Fruit fly (Drosophila melanogaster): ENCODE data around the gene CG7194.

CG7194 gene

dm6 chr3L:8297488-8297887 lies 6.4 kb downstream of the CG7194 start:
- TF ChIP-seq Clk (GFP tag; optimal IDR thresholded peaks at IDR 0.05) (no peak), CG5204 (GFP tag; optimal IDR thresholded peaks at IDR 0.05) (no peak), Mnt (GFP tag; optimal IDR thresholded peaks at IDR 0.05) (peak; percentile 68), pad (GFP tag; optimal IDR thresholded peaks at IDR 0.05) (no peak), cic (GFP tag; optimal IDR thresholded peaks at IDR 0.05) (peak; percentile 24), toe (GFP tag; optimal IDR thresholded peaks at IDR 0.05) (no peak), kay (GFP tag; ENCODE audit: borderline replicate concordance) (no peak)

dm6 chr3L:8296941-8297340 lies 6.9 kb downstream of the CG7194 start, which contains the start of gene Rab19:
Gene Rab19 (plus strand): TSS chr3L:8297018.
- TF ChIP-seq CG7101 (tag; optimal IDR thresholded peaks at IDR 0.05) (no peak), Mnt (GFP tag; optimal IDR thresholded peaks at IDR 0.05) (no peak), pad (GFP tag; optimal IDR thresholded peaks at IDR 0.05) (no peak), kay (GFP tag; ENCODE audit: borderline replicate concordance) (peak; percentile 96), bab1 (GFP tag; optimal IDR thresholded peaks at IDR 0.05) (peak; percentile 0), CG12768 (GFP tag; optimal IDR thresholded peaks at IDR 0.05) (no peak), cic (GFP tag; optimal IDR thresholded peaks at IDR 0.05) (no peak), CG7045 (GFP tag; optimal IDR thresholded peaks at IDR 0.05) (no peak)

- no peak for TF ChIP-seq CG5204 (GFP tag; optimal IDR thresholded peaks at IDR 0.05)
Measured at dm6 chr3L:8295227-8295626, 8.6 kb downstream of the CG7194 start, which contains the start of gene CG7201. Gene CG7201 (minus strand): TSS chr3L:8295327.

dm6 chr3L:8289336-8290258 lies 14.3 kb downstream of the CG7194 start, which contains the start of gene cert:
Gene cert (minus strand): TSS chr3L:8289870.
- TF ChIP-seq bab1 (GFP tag; optimal IDR thresholded peaks at IDR 0.05) (peak; percentile 32), ovo (GFP tag; optimal IDR thresholded peaks at IDR 0.05) (no peak), toe (GFP tag; optimal IDR thresholded peaks at IDR 0.05) (peak; percentile 52), Crg-1 (GFP tag; optimal IDR thresholded peaks at IDR 0.05) (peak; percentile 43), CG5204 (GFP tag; optimal IDR thresholded peaks at IDR 0.05) (no peak), CG12768 (GFP tag; optimal IDR thresholded peaks at IDR 0.05) (peak; percentile 52), Mnt (GFP tag; optimal IDR thresholded peaks at IDR 0.05) (no peak), cic (GFP tag; optimal IDR thresholded peaks at IDR 0.05) (peak; percentile 54), cnc (optimal IDR thresholded peaks at IDR 0.05) (no peak), CG1620 (GFP tag; optimal IDR thresholded peaks at IDR 0.05) (peak; percentile 2), CG14711 (tag; optimal IDR thresholded peaks at IDR 0.05) (peak; percentile 45), Hr96 (GFP tag; optimal IDR thresholded peaks at IDR 0.05) (peak; percentile 58), CG33017 (tag; optimal IDR thresholded peaks at IDR 0.05) (no peak), CG7101 (tag; optimal IDR thresholded peaks at IDR 0.05) (no peak), pad (GFP tag; optimal IDR thresholded peaks at IDR 0.05) (peak; percentile 33), Clk (GFP tag; optimal IDR thresholded peaks at IDR 0.05) (no peak), CG11617 (GFP tag; optimal IDR thresholded peaks at IDR 0.05) (no peak), tj (GFP tag; optimal IDR thresholded peaks at IDR 0.05) (no peak), kay (GFP tag; ENCODE audit: borderline replicate concordance) (peak; percentile 11), CG7045 (GFP tag; optimal IDR thresholded peaks at IDR 0.05) (no peak)

dm6 chr3L:8288396-8288795 lies 15.5 kb downstream of the CG7194 start:
- TF ChIP-seq kay (GFP tag; ENCODE audit: borderline replicate concordance) = no peak
- TF ChIP-seq bab1 (GFP tag; optimal IDR thresholded peaks at IDR 0.05) = no peak
- no peak for TF ChIP-seq Mnt (GFP tag; optimal IDR thresholded peaks at IDR 0.05)
- TF ChIP-seq CG11617 (GFP tag; optimal IDR thresholded peaks at IDR 0.05) = no peak
- TF ChIP-seq CG1620 (GFP tag; optimal IDR thresholded peaks at IDR 0.05) = no peak
- no peak for TF ChIP-seq Crg-1 (GFP tag; optimal IDR thresholded peaks at IDR 0.05)
- no peak for TF ChIP-seq CG7101 (tag; optimal IDR thresholded peaks at IDR 0.05)
- TF ChIP-seq CG14711 (tag; optimal IDR thresholded peaks at IDR 0.05) = no peak
- TF ChIP-seq Clk (GFP tag; optimal IDR thresholded peaks at IDR 0.05) = no peak

dm6 chr3L:8286397-8286796 lies 17.5 kb downstream of the CG7194 start:
- TF ChIP-seq pad (GFP tag; optimal IDR thresholded peaks at IDR 0.05) = no peak
- TF ChIP-seq CG5204 (GFP tag; optimal IDR thresholded peaks at IDR 0.05) = no peak
- no peak for TF ChIP-seq CG33017 (tag; optimal IDR thresholded peaks at IDR 0.05)
- no peak for TF ChIP-seq kay (GFP tag; ENCODE audit: borderline replicate concordance)
- TF ChIP-seq CG7045 (GFP tag; optimal IDR thresholded peaks at IDR 0.05) = no peak
- no peak for TF ChIP-seq bab1 (GFP tag; optimal IDR thresholded peaks at IDR 0.05)
- TF ChIP-seq cic (GFP tag; optimal IDR thresholded peaks at IDR 0.05) = no peak
- no peak for TF ChIP-seq tj (GFP tag; optimal IDR thresholded peaks at IDR 0.05)

- TF ChIP-seq pad (GFP tag; optimal IDR thresholded peaks at IDR 0.05) (no peak), CG12768 (GFP tag; optimal IDR thresholded peaks at IDR 0.05) (no peak), CG11617 (GFP tag; optimal IDR thresholded peaks at IDR 0.05) (no peak), ovo (GFP tag; optimal IDR thresholded peaks at IDR 0.05) (no peak), Mnt (GFP tag; optimal IDR thresholded peaks at IDR 0.05) (no peak), Hr96 (GFP tag; optimal IDR thresholded peaks at IDR 0.05) (no peak), CG33017 (tag; optimal IDR thresholded peaks at IDR 0.05) (no peak)
Measured at dm6 chr3L:8285773-8286172, 18.1 kb downstream of the CG7194 start.
